Fruit fly (Drosophila melanogaster): Measurements from ENCODE around the gene CG43658.

dm6 chrX:17512697-17513096 is 48.3 kb downstream of the CG43658 start:
- TF ChIP-seq ttk (optimal IDR thresholded peaks at IDR 0.05) (no peak), Myc (optimal IDR thresholded peaks at IDR 0.05) (no peak), insv (optimal IDR thresholded peaks at IDR 0.05) (no peak), Sin3A (optimal IDR thresholded peaks at IDR 0.05) (no peak), h (optimal IDR thresholded peaks at IDR 0.05) (no peak)
